Worm (Caenorhabditis elegans): ENCODE results near the gene frpr-14.
A peak's percentile ranks its signal among the peaks of the same experiment; 100 is the strongest.

The frpr-14 gene

ce11 chrII:627913-628312, 22.8 kb upstream of the frpr-14 start:
- TF ChIP-seq hlh-8 (tag; optimal IDR thresholded peaks at IDR 0.05) (no peak), pax-1 (tag; optimal IDR thresholded peaks at IDR 0.05) (no peak), syd-9 (tag; optimal IDR thresholded peaks at IDR 0.05) (no peak), npax-4 (tag; optimal IDR thresholded peaks at IDR 0.05) (no peak), ceh-22 (tag; optimal IDR thresholded peaks at IDR 0.05) (no peak), ceh-19 (GFP tag; optimal IDR thresholded peaks at IDR 0.05) (no peak), lin-11 (tag; optimal IDR thresholded peaks at IDR 0.05) (no peak), fax-1 (tag; optimal IDR thresholded peaks at IDR 0.05) (no peak), ceh-9 (tag; optimal IDR thresholded peaks at IDR 0.05) (no peak), ahr-1 (tag; optimal IDR thresholded peaks at IDR 0.05) (no peak), nhr-11 (tag; optimal IDR thresholded peaks at IDR 0.05) (no peak), hlh-6 (tag; optimal IDR thresholded peaks at IDR 0.05) (no peak), ceh-45 (GFP tag; IDR thresholded peaks at IDR 0.05) (no peak), fkh-6 (tag; optimal IDR thresholded peaks at IDR 0.05) (no peak), Y22D7AL.16 (tag; optimal IDR thresholded peaks at IDR 0.05) (no peak)

ce11 chrII:629454-629853, 21.3 kb upstream of the frpr-14 start:
- 0 out of 2 replicates have a peak, but pooled peaks have one; percentile 50 for TF ChIP-seq ceh-45 (GFP tag; IDR thresholded peaks at IDR 0.05)

- no peak for TF ChIP-seq ama-1 (optimal IDR thresholded peaks at IDR 0.05)
Observed at ce11 chrII:633984-634383, 16.8 kb upstream of the frpr-14 start, which contains the start of gene T04B8.1. T04B8.1 (plus strand) TSS chrII:634284.

- TF ChIP-seq sdc-2 (tag; optimal IDR thresholded peaks at IDR 0.05) = no peak
- no peak for TF ChIP-seq ceh-22 (tag; optimal IDR thresholded peaks at IDR 0.05)
- TF ChIP-seq hlh-6 (tag; optimal IDR thresholded peaks at IDR 0.05) = no peak
Observed at ce11 chrII:639467-639866, 11.3 kb upstream of the frpr-14 start, which contains the start of gene K07E8.6. K07E8.6 (minus strand) TSS chrII:639567.

ce11 chrII:643733-644132, 7.0 kb upstream of the frpr-14 start:
- TF ChIP-seq dve-1 (tag; optimal IDR thresholded peaks at IDR 0.05) (peak; percentile 80), ztf-16 (tag; optimal IDR thresholded peaks at IDR 0.05) (no peak)

ce11 chrII:651324-651723, 569 bp downstream of the frpr-14 start:
- TF ChIP-seq ceh-18 (tag; optimal IDR thresholded peaks at IDR 0.05) = no peak
- peak; percentile 79 for TF ChIP-seq dve-1 (tag; optimal IDR thresholded peaks at IDR 0.05)
- no peak for TF ChIP-seq ceh-48 (tag; optimal IDR thresholded peaks at IDR 0.05)
- no peak for TF ChIP-seq K09A11.1 (tag; optimal IDR thresholded peaks at IDR 0.05; ENCODE audit: insufficient read depth)
- no peak for TF ChIP-seq hlh-30 (tag; optimal IDR thresholded peaks at IDR 0.05; ENCODE audit: insufficient read depth)
- TF ChIP-seq nhr-232 (tag; optimal IDR thresholded peaks at IDR 0.05) = no peak
- TF ChIP-seq nhr-11 (tag; optimal IDR thresholded peaks at IDR 0.05) = no peak
- no peak for TF ChIP-seq elt-2 (tag; optimal IDR thresholded peaks at IDR 0.05)
- TF ChIP-seq mec-3 (tag; optimal IDR thresholded peaks at IDR 0.05; ENCODE audit: borderline replicate concordance) = peak; percentile 24
- TF ChIP-seq hlh-8 (tag; optimal IDR thresholded peaks at IDR 0.05) = no peak
- no peak for TF ChIP-seq odd-2 (tag; optimal IDR thresholded peaks at IDR 0.05)
- TF ChIP-seq ceh-24 (tag; optimal IDR thresholded peaks at IDR 0.05) = no peak
- no peak for TF ChIP-seq ceh-9 (tag; optimal IDR thresholded peaks at IDR 0.05)
- no peak for TF ChIP-seq ttx-3 (tag; optimal IDR thresholded peaks at IDR 0.05)
- TF ChIP-seq tbx-7 (tag; optimal IDR thresholded peaks at IDR 0.05) = no peak
- no peak for TF ChIP-seq pat-9 (tag; optimal IDR thresholded peaks at IDR 0.05)
- TF ChIP-seq K02D7.2 (tag; optimal IDR thresholded peaks at IDR 0.05) = no peak
